Worm (Caenorhabditis elegans) whole organism, L4/young adult: ENCODE measurements around the gene idpb-4.

Experiments used
- W03F9.2 ChIP-seq: fragments of 150-350 bp; optimal IDR thresholded peaks from 2 replicates; lab custom pipeline; 2014; ENCODE audit warnings: missing biosample characterization, missing genetic modification characterization
- dao-5 ChIP-seq: sonication (generic microtip); optimal IDR thresholded peaks from 2 replicates; lab custom pipeline; 2016; ENCODE audit warnings: missing genotype, missing genetic modification characterization, moderate library complexity, missing compliant biosample characterization
- him-1 ChIP-seq: sonication (generic microtip); optimal IDR thresholded peaks from 2 replicates; lab custom pipeline; 2016; ENCODE audit warnings: missing genotype, missing genetic modification reagents, missing genetic modification characterization, missing compliant biosample characterization

ce11 chrII:8703729-8704128 lies 33.6 kb downstream of the idpb-4 start, which contains the start of gene ceh-7:
- no peak for TF ChIP-seq him-1 (tag; lab: Kevin White, UChicago)
- no peak for TF ChIP-seq dao-5 (tag; lab: Kevin White, UChicago)
- TF ChIP-seq W03F9.2 (tag; lab: Kevin White, UChicago), result no peak
